Fruit fly (Drosophila melanogaster) whole organism, wandering third instar larva: ENCODE results near the gene GstD3.

Source experiments
- Abd-B ChIP-seq: fragments of >200 bp; optimal IDR thresholded peaks from 2 replicates; lab custom pipeline; 2017; ENCODE audit warnings: missing biosample characterization, missing genetic modification characterization
- CG32264 ChIP-seq: fragments of 200-800 bp; sonication (Bioruptor generic); optimal IDR thresholded peaks from 2 replicates; lab custom pipeline; 2016; ENCODE audit warnings: missing biosample characterization, missing genetic modification characterization
- CG9705 ChIP-seq: fragments of 200-800 bp; sonication (Bioruptor generic); optimal IDR thresholded peaks from 2 replicates; lab custom pipeline; 2018; ENCODE audit warnings: missing biosample characterization, mild to moderate bottlenecking, missing genetic modification characterization
- CrebA ChIP-seq: fragments of 200-800 bp; sonication (Bioruptor generic); optimal IDR thresholded peaks from 2 replicates; lab custom pipeline; 2016; ENCODE audit warnings: missing biosample characterization, mild to moderate bottlenecking, missing genetic modification characterization, borderline replicate concordance
- Dfd ChIP-seq: fragments of >200 bp; optimal IDR thresholded peaks from 2 replicates; lab custom pipeline; 2017; ENCODE audit warnings: missing biosample characterization, missing genetic modification characterization
- Dif ChIP-seq: fragments of 200-275, 200-300 bp; sonication (Bioruptor generic); optimal IDR thresholded peaks from 2 replicates; lab custom pipeline; 2018; ENCODE audit warnings: missing biosample characterization, missing genetic modification characterization; ENCODE audit not compliant: partially characterized antibody
- GATAd ChIP-seq: sonication (Bioruptor generic); optimal IDR thresholded peaks from 2 replicates; lab custom pipeline; 2016; ENCODE audit warnings: missing biosample characterization, missing genetic modification characterization
- HLH106 ChIP-seq: fragments of 200-800 bp; optimal IDR thresholded peaks from 3 replicates; lab custom pipeline; 2019; ENCODE audit warnings: missing biosample characterization, mild to moderate bottlenecking, missing genetic modification characterization, moderate library complexity
- Hnf4 ChIP-seq: fragments of 200-800 bp; sonication (Bioruptor generic); optimal IDR thresholded peaks from 2 replicates; lab custom pipeline; 2016; ENCODE audit warnings: missing biosample characterization, mild to moderate bottlenecking, missing genetic modification characterization
- Hr78 ChIP-seq: fragments of >200 bp; optimal IDR thresholded peaks from 2 replicates; lab custom pipeline; 2017; ENCODE audit warnings: missing biosample characterization, missing genetic modification characterization
- Hr83 ChIP-seq: fragments of 200-300 bp; sonication (Bioruptor generic); optimal IDR thresholded peaks from 2 replicates; lab custom pipeline; 2016; ENCODE audit warnings: missing biosample characterization, mild to moderate bottlenecking, missing genetic modification characterization, moderate library complexity; ENCODE audit not compliant: poor library complexity, severe bottlenecking
- Jra ChIP-seq: sonication (Bioruptor generic); optimal IDR thresholded peaks from 2 replicates; lab custom pipeline; 2016; ENCODE audit warnings: missing biosample characterization, missing genetic modification characterization
- Myc ChIP-seq: fragments of >200 bp; optimal IDR thresholded peaks from 2 replicates; lab custom pipeline; 2017
- N ChIP-seq: fragments of >200 bp; optimal IDR thresholded peaks from 2 replicates; lab custom pipeline; 2018; ENCODE audit warnings: missing biosample characterization, missing external identifiers, missing genetic modification characterization
- OdsH ChIP-seq: fragments of 200-800 bp; sonication (Bioruptor generic); optimal IDR thresholded peaks from 2 replicates; lab custom pipeline; 2016; ENCODE audit warnings: missing biosample characterization, mild to moderate bottlenecking, missing genetic modification characterization
- Rel ChIP-seq, 2 experiments: fragments of 200-800 bp; sonication (Bioruptor generic) in 1 of 2; optimal IDR thresholded peaks; 2 replicates in 1 of 2; 3 replicates in 1 of 2; lab custom pipeline; 2016 to 2019; ENCODE audit warnings: mild to moderate bottlenecking in 2 of 2, missing biosample characterization in 2 of 2, missing genetic modification characterization in 2 of 2, moderate library complexity in 1 of 2
- br ChIP-seq: fragments of 200-800 bp; sonication (Bioruptor generic); optimal IDR thresholded peaks from 2 replicates; lab custom pipeline; 2016; ENCODE audit warnings: missing biosample characterization, missing genetic modification characterization
- brk ChIP-seq: fragments of 200-800 bp; sonication (Bioruptor generic); optimal IDR thresholded peaks from 2 replicates; lab custom pipeline; 2016; ENCODE audit warnings: missing biosample characterization, mild to moderate bottlenecking, missing genetic modification characterization
- dl ChIP-seq, 2 experiments: fragments of 175-275, 200-275 bp in 1 of 2; fragments of 200-275 bp in 1 of 2; sonication (Bioruptor generic); optimal IDR thresholded peaks; lab custom pipeline; 2018; ENCODE audit warnings: mild to moderate bottlenecking in 2 of 2, missing biosample characterization in 2 of 2, missing genetic modification characterization in 2 of 2, moderate library complexity in 2 of 2; ENCODE audit not compliant: partially characterized antibody in 2 of 2, insufficient read depth in 1 of 2
- dmrt93B ChIP-seq: fragments of 200-800 bp; sonication (Bioruptor generic); optimal IDR thresholded peaks from 2 replicates; lab custom pipeline; 2018; ENCODE audit warnings: missing biosample characterization, mild to moderate bottlenecking, missing genetic modification characterization
- ey ChIP-seq: fragments of 200-800 bp; sonication (Bioruptor generic); optimal IDR thresholded peaks from 2 replicates; lab custom pipeline; 2016; ENCODE audit warnings: missing biosample characterization, missing genetic modification characterization
- foxo ChIP-seq, 2 experiments: fragments of 200-800 bp; sonication (Bioruptor generic); optimal IDR thresholded peaks; 2 replicates in 1 of 2; 3 replicates in 1 of 2; lab custom pipeline; 2016 to 2017; ENCODE audit warnings: missing biosample characterization in 2 of 2, missing genetic modification characterization in 2 of 2
- fru ChIP-seq: fragments of 200-800 bp; sonication (Bioruptor generic); optimal IDR thresholded peaks from 3 replicates; lab custom pipeline; 2016; ENCODE audit warnings: missing biosample characterization, mild to moderate bottlenecking, missing genetic modification characterization
- h ChIP-seq: fragments of 200-800 bp; sonication (Bioruptor generic); optimal IDR thresholded peaks from 3 replicates; lab custom pipeline; 2016; ENCODE audit warnings: missing biosample characterization, mild to moderate bottlenecking, missing genetic modification characterization
- jim ChIP-seq: fragments of 175-275, 200-325 bp; sonication (Bioruptor generic); optimal IDR thresholded peaks from 2 replicates; lab custom pipeline; 2016; ENCODE audit warnings: missing biosample characterization, mild to moderate bottlenecking, missing genetic modification characterization
- lola ChIP-seq: fragments of >200 bp; optimal IDR thresholded peaks from 2 replicates; lab custom pipeline; 2017; ENCODE audit warnings: missing biosample characterization, missing genetic modification characterization
- pan ChIP-seq: fragments of >200 bp; optimal IDR thresholded peaks from 2 replicates; lab custom pipeline; 2017
- psq ChIP-seq: fragments of 200-800 bp; sonication (Bioruptor generic); optimal IDR thresholded peaks from 3 replicates; lab custom pipeline; 2017; ENCODE audit warnings: missing biosample characterization, mild to moderate bottlenecking, missing genetic modification characterization, moderate library complexity
- rgr ChIP-seq: fragments of 200-800 bp; sonication (Bioruptor generic); optimal IDR thresholded peaks from 3 replicates; lab custom pipeline; 2016; ENCODE audit warnings: missing biosample characterization, mild to moderate bottlenecking, missing genetic modification characterization
- sage ChIP-seq: fragments of 200-800 bp; sonication (Bioruptor generic); optimal IDR thresholded peaks from 2 replicates; lab custom pipeline; 2016; ENCODE audit warnings: missing biosample characterization, mild to moderate bottlenecking, missing genetic modification characterization
- sv ChIP-seq: fragments of 200-800 bp; sonication (Bioruptor generic); optimal IDR thresholded peaks from 3 replicates; lab custom pipeline; 2016; ENCODE audit warnings: missing biosample characterization, missing genetic modification characterization
- tai ChIP-seq: sonication (Bioruptor generic); optimal IDR thresholded peaks from 2 replicates; lab custom pipeline; 2016; ENCODE audit warnings: missing biosample characterization, missing genetic modification characterization
- usp ChIP-seq: fragments of >200 bp; optimal IDR thresholded peaks from 2 replicates; lab custom pipeline; 2017; ENCODE audit warnings: missing biosample characterization, missing genetic modification characterization
- woc ChIP-seq: sonication (Bioruptor generic); optimal IDR thresholded peaks from 2 replicates; lab custom pipeline; 2016; ENCODE audit warnings: missing biosample characterization, mild to moderate bottlenecking, missing genetic modification characterization

The GstD3 gene

DNA sequence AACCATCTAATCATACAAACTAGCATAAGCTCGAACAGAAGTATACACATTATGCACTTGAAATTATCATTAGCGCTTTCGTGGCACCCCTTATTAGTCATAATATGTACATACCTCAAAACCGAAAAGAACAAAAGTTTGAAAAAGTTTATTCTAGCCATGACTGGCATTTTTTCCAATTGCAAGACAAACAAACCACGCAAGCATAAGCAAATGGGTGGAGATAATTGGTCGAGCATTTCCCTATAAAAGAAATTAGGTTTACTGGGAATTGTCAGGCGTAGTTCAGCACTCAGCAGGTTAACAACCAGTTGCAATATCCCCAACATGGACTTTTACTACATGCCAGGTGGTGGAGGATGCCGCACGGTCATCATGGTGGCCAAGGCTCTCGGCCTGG is 1.2 kb upstream of the GstD3 start, which contains the start of gene GstD2:
Gene GstD2 (plus strand): TSS at position 301 of the 400 bp plus-strand sequence.
- TF ChIP-seq GATAd (GFP tag; lab: Kevin White, UChicago) (no peak), psq (GFP tag; lab: Kevin White, UChicago) (no peak), Dif (no peak), sage (no peak), Myc (lab: Kevin White, UChicago) (no peak), HLH106 (no peak), br (no peak), ey (GFP tag; lab: Kevin White, UChicago) (no peak), Jra (no peak), OdsH (no peak), Abd-B (GFP tag; lab: Kevin White, UChicago) (no peak), Dfd (GFP tag; lab: Kevin White, UChicago) (no peak), foxo (GFP tag; optimal IDR thresholded peaks at IDR 0.05; lab: Kevin White, UChicago) (no peak), tai (no peak), Hnf4 (GFP tag; lab: Kevin White, UChicago) (no peak), Hr78 (no peak), lola (no peak), brk (GFP tag; lab: Kevin White, UChicago) (no peak), CG32264 (GFP tag; lab: Kevin White, UChicago) (no peak)

DNA sequence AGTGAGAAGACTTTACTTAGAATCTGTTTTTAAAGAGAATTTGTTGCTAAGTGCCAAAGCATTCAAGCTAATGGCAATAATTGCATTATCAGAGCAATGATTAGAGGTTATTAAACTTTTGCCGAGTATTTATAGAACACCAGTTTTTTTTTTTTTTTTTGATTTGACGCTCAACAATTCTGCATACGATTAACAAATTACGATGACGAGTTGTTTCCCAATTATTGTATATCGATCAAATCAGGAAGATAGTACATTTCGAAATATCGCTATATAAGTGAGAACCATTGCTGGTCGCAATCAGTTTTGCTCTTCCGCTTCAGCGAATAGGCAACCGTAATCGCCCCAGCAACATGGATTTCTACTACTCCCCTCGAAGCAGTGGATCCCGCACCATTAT is 932 bp downstream of the GstD3 start, which contains the start of gene GstD4:
Gene GstD4 (plus strand): TSS at position 301 of the 400 bp plus-strand sequence.
- TF ChIP-seq CG9705 (no peak), ey (GFP tag; lab: Kevin White, UChicago) (no peak), usp (no peak), psq (GFP tag; lab: Kevin White, UChicago) (no peak), Dif (no peak), CrebA (no peak), Myc (lab: Kevin White, UChicago) (no peak), jim (GFP tag; lab: Kevin White, UChicago) (no peak), brk (GFP tag; lab: Kevin White, UChicago) (no peak), woc (GFP tag; lab: Kevin White, UChicago) (no peak), dmrt93B (no peak), Hr78 (no peak), Dfd (GFP tag; lab: Kevin White, UChicago) (no peak), lola (no peak), sv (no peak), rgr (no peak), dl (GFP tag; optimal IDR thresholded peaks at IDR 0.05; lab: Kevin White, UChicago; ENCODE audit: insufficient read depth in 1 of 2, partially characterized antibody in 2 of 2) (no peak), tai (no peak)

DNA sequence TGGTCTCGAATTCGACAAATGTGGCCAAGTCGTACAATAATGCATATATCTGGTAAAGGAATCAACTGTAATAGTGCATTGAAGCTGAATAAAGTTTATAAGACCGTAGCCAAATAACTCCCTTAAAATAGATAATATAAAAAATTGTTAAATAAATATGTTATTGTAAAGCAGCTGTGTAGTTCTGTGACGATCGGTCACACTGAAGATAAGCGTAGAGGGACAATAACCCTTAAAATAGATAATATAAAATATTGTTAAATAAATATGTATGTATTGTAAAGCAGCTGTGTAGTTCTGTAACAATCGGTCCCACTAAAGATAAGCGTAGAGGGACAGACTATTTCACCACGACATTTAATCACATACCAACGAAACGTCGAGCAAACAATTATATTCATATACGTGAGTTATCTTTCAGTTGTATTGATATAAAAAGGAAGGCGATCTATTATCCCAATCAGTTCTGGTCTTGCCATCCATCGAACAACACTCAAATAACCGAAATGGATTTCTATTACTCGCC is 2.5 kb downstream of the GstD3 start, which contains the start of gene GstD5:
Gene GstD5 (plus strand): TSS at position 476 of the 526 bp plus-strand sequence.
- TF ChIP-seq brk (GFP tag; lab: Kevin White, UChicago) (no peak), fru (GFP tag; lab: Kevin White, UChicago) (no peak), sage (no peak), br (no peak), pan (lab: Kevin White, UChicago) (no peak), h (no peak), Hr78 (no peak), Hr83 (GFP tag; lab: Kevin White, UChicago) (no peak)

DNA sequence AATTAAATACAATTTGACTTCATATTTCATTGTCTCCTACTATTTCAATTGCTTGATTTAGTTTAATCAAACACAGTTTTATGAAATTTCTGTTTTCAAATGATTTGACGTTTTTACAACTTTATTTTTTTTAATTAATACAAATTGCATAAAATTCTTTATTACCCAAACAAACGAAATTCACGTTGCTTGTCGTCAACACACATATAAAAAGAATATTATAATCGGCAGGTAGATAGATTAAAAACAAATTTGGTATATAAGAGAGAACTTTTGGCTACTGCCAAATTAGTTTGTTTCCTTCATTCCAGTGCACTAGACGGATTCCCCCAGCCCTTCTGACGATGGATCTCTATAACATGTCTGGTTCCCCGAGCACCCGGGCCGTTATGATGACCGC is 4.0 kb downstream of the GstD3 start, which contains the start of gene GstD6:
Gene GstD6 (plus strand): TSS at position 301 of the 400 bp plus-strand sequence.
- TF ChIP-seq h (no peak), Rel (GFP tag; optimal IDR thresholded peaks at IDR 0.05; lab: Kevin White, UChicago) (no peak), Rel (tag; optimal IDR thresholded peaks at IDR 0.05; lab: Kevin White, UChicago) (no peak), dl (GFP tag; optimal IDR thresholded peaks at IDR 0.05; lab: Kevin White, UChicago; ENCODE audit: insufficient read depth in 1 of 2, partially characterized antibody in 2 of 2) (no peak), usp (no peak), Myc (lab: Kevin White, UChicago) (no peak), ey (GFP tag; lab: Kevin White, UChicago) (no peak), N (GFP tag; lab: Kevin White, UChicago) (no peak)
